Worm (Caenorhabditis elegans): Measurements from ENCODE around the gene gdi-1.

Gene gdi-1

DNA sequence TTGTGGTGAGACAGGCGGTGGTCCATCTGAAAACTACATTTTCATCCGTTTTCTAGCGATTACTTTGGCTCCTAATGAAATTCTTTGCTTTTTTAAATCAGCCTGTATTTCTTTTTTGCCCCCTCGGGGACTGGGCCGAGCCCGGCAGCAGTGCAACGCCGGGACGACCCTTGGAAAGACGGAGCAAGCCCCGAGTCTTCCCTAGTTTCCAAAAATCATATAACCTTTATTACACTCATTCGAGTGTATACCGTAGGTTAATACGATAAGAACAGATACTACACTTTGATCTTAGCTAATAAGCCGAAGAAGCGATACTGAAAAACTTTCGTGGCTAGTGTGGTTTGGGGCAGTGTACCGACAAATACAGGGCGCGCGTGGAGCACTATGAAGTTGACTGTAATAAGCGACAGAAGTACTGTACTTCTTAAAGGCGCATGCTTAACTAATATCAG is 27.9 kb downstream of the gdi-1 start:
- TF ChIP-seq lin-26 (GFP tag; IDR thresholded peaks at IDR 0.05) (peak; percentile 88; the same call in 1 of the 2 replicates), nhr-27 (tag; optimal IDR thresholded peaks at IDR 0.05) (no peak), akir-1 (GFP tag; optimal IDR thresholded peaks at IDR 0.05) (no peak), T07F8.4 (tag; optimal IDR thresholded peaks at IDR 0.05) (no peak), F55B11.4 (tag; optimal IDR thresholded peaks at IDR 0.05; ENCODE audit: borderline replicate concordance, insufficient read depth) (no peak), egl-44 (GFP tag; IDR thresholded peaks at IDR 0.05) (0 out of 2 replicates have a peak, but pooled peaks have one; percentile 26), mcd-1 (GFP tag; IDR thresholded peaks at IDR 0.05) (peak; percentile 76), madf-8 (GFP tag; conservative IDR thresholded peaks at IDR 0.05) (peak; percentile 99), mes-4 (tag; optimal IDR thresholded peaks at IDR 0.05) (no peak), bed-2 (GFP tag; IDR thresholded peaks at IDR 0.05) (no peak), F22D6.2 (tag; optimal IDR thresholded peaks at IDR 0.05) (no peak), attf-3 (GFP tag; conservative IDR thresholded peaks at IDR 0.05) (peak; percentile 44), F39B2.1 (GFP tag; IDR thresholded peaks at IDR 0.05) (0 out of 2 replicates have a peak, but pooled peaks have one; percentile 14), ztf-26 (tag; optimal IDR thresholded peaks at IDR 0.05) (no peak), ceh-100 (GFP tag; IDR thresholded peaks at IDR 0.05) (peak; percentile 70), B0019.2 (GFP tag; conservative IDR thresholded peaks at IDR 0.05) (0 out of 2 replicates have a peak, but pooled peaks have one; percentile 1), chd-7 (tag; optimal IDR thresholded peaks at IDR 0.05) (no peak), Y53F4B.3 (GFP tag; IDR thresholded peaks at IDR 0.05) (peak; percentile 72), hrde-1 (tag; optimal IDR thresholded peaks at IDR 0.05; ENCODE audit: borderline replicate concordance) (peak; percentile 53), sptf-2 (GFP tag; optimal IDR thresholded peaks at IDR 0.05) (no peak), F57A8.1 (GFP tag; optimal IDR thresholded peaks at IDR 0.05) (no peak), D2030.7 (GFP tag; IDR thresholded peaks at IDR 0.05) (peak; percentile 98), ceh-79 (tag; optimal IDR thresholded peaks at IDR 0.05) (no peak), hmg-1.2 (GFP tag; IDR thresholded peaks at IDR 0.05) (peak; percentile 97), nhr-120 (GFP tag; IDR thresholded peaks at IDR 0.05) (no peak), dox-1 (GFP tag; IDR thresholded peaks at IDR 0.05) (peak; percentile 85), ztf-6 (GFP tag; IDR thresholded peaks at IDR 0.05) (no peak), bed-1 (GFP tag; IDR thresholded peaks at IDR 0.05) (no peak), sea-2 (GFP tag; IDR thresholded peaks at IDR 0.05) (0 out of 2 replicates have a peak, but pooled peaks have one; percentile 49), tbp1 (GFP tag; optimal IDR thresholded peaks at IDR 0.05) (peak; percentile 80), dpff-1 (tag; optimal IDR thresholded peaks at IDR 0.05) (no peak), rcor-1 (GFP tag; IDR thresholded peaks at IDR 0.05) (peak; percentile 88), nhr-90 (tag; optimal IDR thresholded peaks at IDR 0.05) (no peak), egl-18 (GFP tag; IDR thresholded peaks at IDR 0.05) (no peak), snpc-1.3 (tag; optimal IDR thresholded peaks at IDR 0.05; ENCODE audit: insufficient read depth) (peak; percentile 95), ceh-27 (GFP tag; optimal IDR thresholded peaks at IDR 0.05) (peak; percentile 27), ztf-22 (GFP tag; optimal IDR thresholded peaks at IDR 0.05) (no peak), Y79H2A.3 (GFP tag; conservative IDR thresholded peaks at IDR 0.05) (0 out of 2 replicates have a peak, but pooled peaks have one; percentile 12), K12H6.12 (tag; optimal IDR thresholded peaks at IDR 0.05) (no peak), hmg-20 (GFP tag; IDR thresholded peaks at IDR 0.05) (peak; percentile 45; the same call in 1 of the 2 replicates), lsy-27 (tag; optimal IDR thresholded peaks at IDR 0.05; ENCODE audit: borderline replicate concordance, insufficient read depth) (peak; percentile 42), nfya-2 (GFP tag; IDR thresholded peaks at IDR 0.05) (0 out of 2 replicates have a peak, but pooled peaks have one; percentile 43), gei-17 (GFP tag; optimal IDR thresholded peaks at IDR 0.05) (no peak), F33H1.4 (GFP tag; IDR thresholded peaks at IDR 0.05) (peak; percentile 72), aptf-2 (GFP tag; conservative IDR thresholded peaks at IDR 0.05) (peak; percentile 52; the same call in 1 of the 2 replicates), ztf-18 (tag; optimal IDR thresholded peaks at IDR 0.05) (peak; percentile 54), pbrm-1 (GFP tag; IDR thresholded peaks at IDR 0.05) (peak; percentile 96)

Measured in whole organism, young adult.